Fruit fly (Drosophila melanogaster) S2 (cell line): Measurements from ENCODE around the gene RasGAP1.

Experiments
- CG8478 ChIP-seq: fragments of >200 bp; optimal IDR thresholded peaks from 2 replicates; lab custom pipeline; 2018
- CTCF ChIP-seq, 2 experiments: fragments of >200 bp; optimal IDR thresholded peaks; 2 replicates each; lab custom pipeline; 2018

dm6 chr3L:9836524-9837047, 18.5 kb downstream of the RasGAP1 start, which contains the start of gene I-2:
- TF ChIP-seq CG8478 (no peak), CTCF (optimal IDR thresholded peaks at IDR 0.05; lab: Kevin White, UChicago) (peak in 1 of 2 experiments; percentile 28)
